Fruit fly (Drosophila melanogaster) whole organism: ENCODE results near the gene CG43954.

Experiments
- CG8478 ChIP-seq: fragments of >200 bp; optimal IDR thresholded peaks from 2 replicates; lab custom pipeline; 2018; ENCODE audit warnings: inconsistent platforms
- EcR ChIP-seq, 2 experiments: fragments of >200 bp; optimal IDR thresholded peaks; 2 replicates each; lab custom pipeline; 2017; ENCODE audit warnings: missing biosample characterization in 2 of 2, missing genetic modification characterization in 2 of 2, missing genetic modification reagents in 2 of 2
- psq ChIP-seq: fragments of >200 bp; optimal IDR thresholded peaks from 2 replicates; lab custom pipeline; 2017
- usp ChIP-seq: fragments of >200 bp; optimal IDR thresholded peaks from 2 replicates; lab custom pipeline; 2017; ENCODE audit warnings: missing biosample characterization, missing genetic modification characterization, mixed read lengths

- TF ChIP-seq psq (no peak), usp (GFP tag; lab: Kevin White, UChicago) (no peak), EcR (GFP tag; optimal IDR thresholded peaks at IDR 0.05; lab: Kevin White, UChicago) (no peak), CG8478 (lab: Kevin White, UChicago) (no peak)
These were observed 14.7 kb upstream of the CG43954 start, which contains the start of the genes CG13026 and PGRP-SB2 for dm6 chr3L:16726069-16726591.
